Fruit fly (Drosophila melanogaster) whole organism, prepupa: ENCODE results near the gene lwr.

Experiments
- Blimp-1 ChIP-seq: fragments of 200-800 bp; sonication (Bioruptor generic); optimal IDR thresholded peaks from 3 replicates; lab custom pipeline; 2017; ENCODE audit warnings: missing biosample characterization, missing genetic modification characterization, mild to moderate bottlenecking, moderate library complexity, missing genetic modification reagents
- CG10631 ChIP-seq: fragments of 200-800 bp; sonication (Bioruptor generic); optimal IDR thresholded peaks from 2 replicates; lab custom pipeline; 2016; ENCODE audit warnings: missing biosample characterization, missing genetic modification characterization
- CG10669 ChIP-seq: fragments of 200-800 bp; sonication (Bioruptor generic); optimal IDR thresholded peaks from 3 replicates; lab custom pipeline; 2018; ENCODE audit warnings: missing biosample characterization, mild to moderate bottlenecking, missing genetic modification characterization, moderate library complexity
- CG11294 ChIP-seq: fragments of 200-800 bp; sonication (Bioruptor generic); IDR thresholded peaks from 2 replicates; pipeline ENCODE4 v1.3.6; 2022; ENCODE audit warnings: missing biosample characterization, missing genetic modification characterization
- CG11762 ChIP-seq: fragments of 200-800 bp; sonication (Bioruptor generic); optimal IDR thresholded peaks from 3 replicates; lab custom pipeline; 2016; ENCODE audit warnings: missing biosample characterization, missing genetic modification characterization; ENCODE audit not compliant: insufficient read depth
- CG15336 ChIP-seq: fragments of 200-800 bp; sonication (Bioruptor generic); IDR thresholded peaks from 2 replicates; pipeline ENCODE4 v1.3.6; 2022; ENCODE audit warnings: missing biosample characterization, missing genetic modification characterization
- CG16779 ChIP-seq: fragments of 200-800 bp; sonication (Bioruptor generic); optimal IDR thresholded peaks from 3 replicates; lab custom pipeline; 2017; ENCODE audit warnings: missing biosample characterization, mild to moderate bottlenecking, missing genetic modification characterization
- CG34406 ChIP-seq: fragments of 200-800 bp; sonication (Bioruptor generic); optimal IDR thresholded peaks from 3 replicates; lab custom pipeline; 2016; ENCODE audit warnings: missing biosample characterization, missing genetic modification characterization
- CG4318 ChIP-seq: fragments of 200-800 bp; sonication (Bioruptor generic); optimal IDR thresholded peaks from 3 replicates; lab custom pipeline; 2017; ENCODE audit warnings: missing biosample characterization, mild to moderate bottlenecking, missing genetic modification characterization
- CG6163 ChIP-seq: fragments of 200-800 bp; sonication (Bioruptor generic); IDR thresholded peaks from 3 replicates; pipeline ENCODE4 v1.3.6; 2022; ENCODE audit warnings: missing biosample characterization, missing genetic modification characterization
- CG6276 ChIP-seq: fragments of 200-800 bp; sonication (Bioruptor generic); optimal IDR thresholded peaks from 2 replicates; lab custom pipeline; 2017; ENCODE audit warnings: missing biosample characterization, mild to moderate bottlenecking, missing genetic modification characterization
- CG6792 ChIP-seq: fragments of 200-800 bp; sonication (Bioruptor generic); optimal IDR thresholded peaks from 3 replicates; lab custom pipeline; 2016; ENCODE audit warnings: missing biosample characterization, missing genetic modification characterization
- CG6854 ChIP-seq: fragments of 200-800 bp; sonication (Bioruptor generic); optimal IDR thresholded peaks from 2 replicates; lab custom pipeline; 2017; ENCODE audit warnings: missing biosample characterization, mild to moderate bottlenecking, missing genetic modification characterization
- CG7368 ChIP-seq: fragments of 200-800 bp; sonication (Bioruptor generic); optimal IDR thresholded peaks from 3 replicates; lab custom pipeline; 2016; ENCODE audit warnings: missing biosample characterization, missing genetic modification characterization
- CG8119 ChIP-seq: fragments of 200-800 bp; sonication (Bioruptor generic); IDR thresholded peaks from 3 replicates; pipeline ENCODE4 v1.3.6; 2022; ENCODE audit warnings: missing biosample characterization, missing genetic modification characterization
- CG8632 ChIP-seq: fragments of 200-800 bp; sonication (Bioruptor generic); optimal IDR thresholded peaks from 3 replicates; lab custom pipeline; 2016; ENCODE audit warnings: missing biosample characterization, missing genetic modification characterization
- Eip75B ChIP-seq: fragments of 200-800 bp; sonication (Bioruptor generic); optimal IDR thresholded peaks from 3 replicates; lab custom pipeline; 2016; ENCODE audit warnings: missing biosample characterization, missing genetic modification characterization
- Eip78C ChIP-seq: fragments of 200-800 bp; sonication (Bioruptor generic); peaks from one replicate; lab custom pipeline; 2016; ENCODE audit warnings: missing biosample characterization, missing genetic modification characterization
- Ets21C ChIP-seq: fragments of 200-800 bp; sonication (Bioruptor generic); optimal IDR thresholded peaks from 3 replicates; lab custom pipeline; 2016; ENCODE audit warnings: missing biosample characterization, missing genetic modification characterization
- Hr4 ChIP-seq: fragments of 200-800 bp; sonication (Bioruptor generic); optimal IDR thresholded peaks from 3 replicates; lab custom pipeline; 2016; ENCODE audit warnings: missing biosample characterization, missing genetic modification characterization
- Met ChIP-seq: fragments of 200-800 bp; sonication (Bioruptor generic); optimal IDR thresholded peaks from 3 replicates; lab custom pipeline; 2016; ENCODE audit warnings: missing biosample characterization, missing genetic modification characterization
- Sox102F ChIP-seq: fragments of 200-800 bp; sonication (Bioruptor generic); optimal IDR thresholded peaks from 2 replicates; lab custom pipeline; 2016; ENCODE audit warnings: missing biosample characterization, mild to moderate bottlenecking, missing genetic modification characterization
- achi ChIP-seq: fragments of 200-800 bp; sonication (Bioruptor generic); optimal IDR thresholded peaks from 3 replicates; lab custom pipeline; 2016; ENCODE audit warnings: missing biosample characterization, missing genetic modification characterization
- dac ChIP-seq: fragments of 200-800 bp; sonication (Bioruptor generic); optimal IDR thresholded peaks from 2 replicates; lab custom pipeline; 2017; ENCODE audit warnings: missing biosample characterization, mild to moderate bottlenecking, missing genetic modification characterization
- dsx ChIP-seq: fragments of 200-800 bp; optimal IDR thresholded peaks from 3 replicates; lab custom pipeline; 2019; ENCODE audit warnings: missing biosample characterization, mild to moderate bottlenecking, missing genetic modification characterization, moderate library complexity; ENCODE audit not compliant: poor library complexity, severe bottlenecking
- eg ChIP-seq: fragments of 200-800 bp; sonication (Bioruptor generic); IDR thresholded peaks from 3 replicates; pipeline ENCODE4 v1.3.6; 2022; ENCODE audit warnings: missing biosample characterization, missing genetic modification characterization
- esn ChIP-seq: fragments of 200-800 bp; sonication (Bioruptor generic); optimal IDR thresholded peaks from 2 replicates; lab custom pipeline; 2016; ENCODE audit warnings: missing biosample characterization, mild to moderate bottlenecking, missing genetic modification characterization, moderate library complexity
- net ChIP-seq: fragments of 200-800 bp; sonication (Bioruptor generic); optimal IDR thresholded peaks from 3 replicates; lab custom pipeline; 2016; ENCODE audit warnings: missing biosample characterization, missing genetic modification characterization
- pdm3 ChIP-seq: fragments of 200-800 bp; sonication (Bioruptor generic); optimal IDR thresholded peaks from 3 replicates; lab custom pipeline; 2016; ENCODE audit warnings: missing biosample characterization, missing genetic modification characterization
- salr ChIP-seq, 2 experiments: fragments of 200-800 bp; sonication (Bioruptor generic); optimal IDR thresholded peaks; 3 replicates each; lab custom pipeline; 2016 to 2018; ENCODE audit warnings: missing biosample characterization in 2 of 2, missing genetic modification characterization in 2 of 2, mild to moderate bottlenecking in 1 of 2
- svp ChIP-seq: fragments of 200-800 bp; sonication (Bioruptor generic); peaks from one replicate; lab custom pipeline; 2016; ENCODE audit warnings: missing biosample characterization, missing genetic modification characterization
- vri ChIP-seq: fragments of 200-800 bp; sonication (Bioruptor generic); optimal IDR thresholded peaks from 3 replicates; lab custom pipeline; 2016; ENCODE audit warnings: missing biosample characterization, mild to moderate bottlenecking, missing genetic modification characterization

The lwr gene

DNA sequence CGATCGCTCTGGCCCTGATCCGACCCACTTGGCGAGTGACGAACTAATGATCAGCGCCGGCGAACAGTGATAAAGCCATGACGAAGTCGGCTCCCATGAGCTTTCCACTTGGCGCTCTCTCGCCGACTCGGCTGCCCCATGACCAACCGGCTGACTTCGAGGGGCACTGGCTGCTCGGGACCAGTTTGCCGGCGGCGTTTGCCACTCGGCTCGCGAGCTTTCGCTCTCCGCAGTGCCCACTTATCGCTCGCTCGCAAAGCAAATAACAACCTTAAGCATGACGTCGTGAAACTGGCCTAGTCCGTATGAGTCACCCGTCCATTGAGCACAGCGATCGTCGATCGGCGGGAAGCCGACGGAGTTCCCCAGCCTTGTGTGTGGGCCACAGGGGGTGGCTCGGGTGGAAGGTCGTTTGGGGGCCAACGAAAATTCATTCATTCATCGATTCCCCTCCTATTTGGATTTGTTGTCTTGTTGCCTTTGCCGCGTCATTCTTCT lies 10.1 kb upstream of the lwr start, which contains the start of gene Ets21C (continued):
- TF ChIP-seq Met (no peak), CG4318 (GFP tag; lab: Kevin White, UChicago) (no peak), achi (GFP tag; lab: Kevin White, UChicago) (peak; percentile 23), net (GFP tag; lab: Kevin White, UChicago) (peak; percentile 39), CG8119 (peak; percentile 71; the same call in 2 of the 3 replicates), CG16779 (tag; lab: Kevin White, UChicago) (peak; percentile 79), CG6163 (GFP tag; lab: Robert Waterston, UW) (peak; percentile 66; the same call in 2 of the 3 replicates), CG11762 (GFP tag; lab: Kevin White, UChicago) (no peak), eg (GFP tag; lab: Robert Waterston, UW) (peak; percentile 57; the same call in 1 of the 3 replicates), CG6854 (GFP tag; lab: Kevin White, UChicago) (peak; percentile 92), Eip75B (GFP tag; lab: Kevin White, UChicago) (peak; percentile 48), Hr4 (GFP tag; lab: Kevin White, UChicago) (no peak), Sox102F (no peak), vri (GFP tag; lab: Kevin White, UChicago) (no peak), Blimp-1 (GFP tag; lab: Kevin White, UChicago) (no peak), CG10631 (GFP tag; lab: Kevin White, UChicago) (no peak), dsx (GFP tag; lab: Kevin White, UChicago) (peak; percentile 19), salr (GFP tag; optimal IDR thresholded peaks at IDR 0.05; lab: Kevin White, UChicago) (no peak), Ets21C (GFP tag; lab: Kevin White, UChicago) (no peak)

DNA sequence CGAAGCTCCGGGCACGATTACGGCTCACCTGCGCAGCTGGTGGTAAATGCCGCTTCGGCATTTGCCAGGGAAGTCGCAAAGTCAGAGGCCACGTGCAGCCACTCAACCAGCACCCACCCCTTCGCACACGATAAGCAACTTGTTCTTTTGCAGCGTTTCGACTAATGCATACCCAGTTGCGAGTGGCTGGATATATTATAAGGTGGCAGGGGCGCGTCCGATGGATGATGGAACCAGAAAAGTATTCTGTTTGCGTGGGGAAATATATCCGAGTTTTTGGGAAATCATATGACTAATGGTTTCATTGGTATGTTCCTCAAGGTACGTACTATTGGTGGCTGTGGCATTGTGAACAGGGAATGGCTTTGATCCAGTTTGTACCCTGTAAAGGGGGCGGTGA lies 7.3 kb upstream of the lwr start:
- TF ChIP-seq esn (GFP tag; lab: Kevin White, UChicago) (no peak), svp (GFP tag; lab: Kevin White, UChicago) (peak; percentile 33)

DNA sequence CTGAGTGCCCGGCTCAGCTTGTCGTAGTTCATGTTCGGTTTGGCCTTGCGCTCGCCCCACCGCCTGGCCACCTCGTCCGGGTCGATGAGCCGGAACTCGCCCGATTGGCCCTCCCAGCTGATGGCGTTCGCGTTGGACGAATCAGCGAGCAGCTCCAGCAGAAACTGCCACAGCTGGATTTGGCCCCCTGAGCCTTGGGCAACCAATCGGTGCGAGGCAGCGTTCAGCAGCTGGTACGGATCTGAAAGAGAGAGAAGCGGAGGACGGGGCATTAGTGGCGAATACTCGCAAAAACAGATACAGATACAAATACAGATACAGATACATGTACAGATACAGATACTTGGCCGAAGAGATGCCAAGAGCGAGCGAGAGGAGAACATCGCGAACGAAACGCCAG lies 5.6 kb upstream of the lwr start:
- TF ChIP-seq achi (GFP tag; lab: Kevin White, UChicago) = no peak
- TF ChIP-seq CG4318 (GFP tag; lab: Kevin White, UChicago) = no peak
- TF ChIP-seq CG10669 (GFP tag; lab: Kevin White, UChicago) = no peak
- no peak for TF ChIP-seq eg (GFP tag; lab: Robert Waterston, UW)
- TF ChIP-seq CG6276 (GFP tag; lab: Kevin White, UChicago) = no peak
- no peak for TF ChIP-seq CG6792
- no peak for TF ChIP-seq Hr4 (GFP tag; lab: Kevin White, UChicago)

DNA sequence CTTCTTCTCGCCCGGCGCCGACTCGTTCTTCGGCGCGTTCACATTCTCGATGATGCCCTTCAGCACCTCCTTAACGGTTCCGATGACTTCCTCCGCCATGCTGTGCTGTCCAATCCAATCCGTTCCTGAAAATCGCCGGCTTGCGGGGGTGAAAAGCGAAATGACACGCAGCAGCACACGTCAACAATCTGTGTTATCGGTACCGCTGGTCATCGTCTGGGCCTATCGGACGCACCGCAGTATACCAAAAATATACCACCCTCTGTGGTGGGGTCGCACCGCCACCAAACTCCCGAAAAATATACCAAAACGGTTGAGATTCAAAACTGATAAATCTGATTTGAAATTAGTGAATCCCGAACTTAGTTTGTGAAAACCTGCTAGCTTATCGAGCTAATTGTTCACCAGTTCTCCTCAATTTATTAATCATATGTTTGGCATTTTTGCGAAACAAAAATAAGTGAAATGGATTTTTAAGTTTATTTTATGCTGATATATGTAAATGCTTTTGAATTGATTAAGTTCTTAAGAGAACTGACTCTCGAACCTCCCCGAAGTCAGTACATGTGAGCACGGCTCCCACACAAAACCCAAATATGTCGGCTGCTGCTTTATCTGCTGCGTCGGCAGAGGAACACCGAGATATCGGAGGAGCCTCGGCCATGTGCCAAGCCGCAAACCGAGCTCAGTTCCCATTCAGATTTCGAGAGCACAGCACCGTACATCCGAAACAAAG lies 2.2 kb upstream of the lwr start, which contains the start of the genes Spp and nAChRbeta3:
Spp (minus strand) TSS at position 210 of the 736 bp plus-strand sequence.
nAChRbeta3 (plus strand) TSS at position 686 of the 736 bp plus-strand sequence.
- no peak for TF ChIP-seq CG34406 (GFP tag; lab: Kevin White, UChicago)
- TF ChIP-seq svp (GFP tag; lab: Kevin White, UChicago) = peak; percentile 62
- TF ChIP-seq achi (GFP tag; lab: Kevin White, UChicago) = peak; percentile 14
- peak; percentile 1 for TF ChIP-seq Eip78C (GFP tag; lab: Kevin White, UChicago)

DNA sequence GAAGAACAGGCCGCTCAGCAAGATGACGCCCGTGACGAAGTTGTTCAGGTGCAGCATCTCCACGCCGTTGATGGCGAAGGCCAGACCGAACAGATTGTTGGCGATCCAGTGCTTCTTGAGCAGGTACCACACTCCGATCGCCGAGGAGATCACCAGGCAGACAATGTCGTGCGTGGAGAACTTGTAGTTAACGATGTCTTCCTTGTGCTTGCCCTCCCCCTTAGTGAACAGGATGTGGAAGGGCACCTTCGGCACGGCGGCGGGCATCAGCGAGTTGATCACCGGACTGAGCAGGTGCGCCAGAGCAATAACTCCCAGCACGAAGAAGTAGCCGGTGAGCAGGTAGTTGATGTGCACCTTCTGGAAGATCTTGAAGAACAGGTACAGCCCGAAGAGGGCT lies 1.4 kb upstream of the lwr start:
- TF ChIP-seq CG8632 (no peak), CG11294 (GFP tag; lab: Robert Waterston, UW) (no peak), pdm3 (GFP tag; lab: Kevin White, UChicago) (no peak), CG34406 (GFP tag; lab: Kevin White, UChicago) (no peak), esn (GFP tag; lab: Kevin White, UChicago) (no peak), CG7368 (GFP tag; lab: Kevin White, UChicago) (no peak), Met (no peak), salr (GFP tag; optimal IDR thresholded peaks at IDR 0.05; lab: Kevin White, UChicago) (no peak), CG10669 (GFP tag; lab: Kevin White, UChicago) (no peak), CG15336 (GFP tag; lab: Robert Waterston, UW) (no peak), dac (no peak)
